Worm (Caenorhabditis elegans): Measurements from ENCODE around the gene gsto-2.

DNA sequence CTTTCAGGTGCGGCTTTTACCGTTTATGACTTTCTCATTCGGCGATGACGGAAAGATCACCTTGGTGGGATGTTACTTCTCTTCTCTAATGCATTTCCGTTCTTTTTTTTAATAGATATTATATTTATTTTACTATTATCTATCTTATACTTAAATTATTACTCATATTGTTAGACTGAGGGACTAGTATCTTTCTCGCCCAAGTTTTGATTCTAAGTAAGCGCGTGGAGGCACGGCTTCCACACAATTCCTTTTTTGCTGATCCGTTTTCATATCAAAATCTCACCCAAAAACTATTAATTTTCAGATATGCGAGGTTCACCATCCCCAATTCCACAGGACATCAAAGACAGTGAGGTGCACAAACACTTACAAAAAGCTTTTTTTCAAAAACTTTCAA lies 24.8 kb upstream of the gsto-2 start, which contains the start of gene ZC21.10:
- no peak for TF ChIP-seq snpc-4 (tag; optimal IDR thresholded peaks at IDR 0.05)
- no peak for TF ChIP-seq nhr-237 (tag; optimal IDR thresholded peaks at IDR 0.05)
- no peak for TF ChIP-seq lin-13 (tag; optimal IDR thresholded peaks at IDR 0.05)
- no peak for TF ChIP-seq ztf-11 (tag; optimal IDR thresholded peaks at IDR 0.05)
- no peak for TF ChIP-seq blmp-1 (tag; optimal IDR thresholded peaks at IDR 0.05)
